Worm (Caenorhabditis elegans) whole organism, L4 larva: ENCODE data around the gene Y39B6A.10.

Experiments used
- mep-1 ChIP-seq: fragments of 150-350 bp; sonication (generic microtip); optimal IDR thresholded peaks from 3 replicates; lab custom pipeline; 2014; ENCODE audit warnings: missing biosample characterization, missing genetic modification characterization
- php-3 ChIP-seq: fragments of 200-800 bp; sonication (Bioruptor generic); IDR thresholded peaks from 2 replicates; pipeline ENCODE4 v1.3.6; 2022; ENCODE audit warnings: missing genetic modification reagents, missing genetic modification characterization, missing compliant biosample characterization
- unc-62 ChIP-seq, 3 experiments: fragments of 150-350 bp in 1 of 3; sonication (generic microtip); optimal IDR thresholded peaks in 2 of 3; peaks in 1 of 3; 1 replicate in 1 of 3; 2 replicates in 2 of 3; lab custom pipeline; 2014 to 2017; ENCODE audit warnings: missing biosample characterization in 3 of 3, missing genetic modification characterization in 3 of 3, missing genetic modification reagents in 3 of 3, missing genotype in 1 of 3
- zag-1 ChIP-seq: fragments of 150-350 bp; optimal IDR thresholded peaks from 2 replicates; lab custom pipeline; 2014; ENCODE audit warnings: missing biosample characterization, missing genetic modification characterization

ce11 chrV:19099504-19099903, 33.9 kb downstream of the Y39B6A.10 start:
- TF ChIP-seq unc-62 (GFP tag; optimal IDR thresholded peaks at IDR 0.05 in 1 of 2; lab: Kevin White, UChicago) (peak in 1 of 2 experiments; percentile 16), unc-62 (tag; optimal IDR thresholded peaks at IDR 0.05; lab: Kevin White, UChicago) (no peak), zag-1 (tag; lab: Kevin White, UChicago) (no peak), mep-1 (tag; lab: Kevin White, UChicago) (no peak), php-3 (GFP tag; lab: Robert Waterston, UW) (no peak)
